Worm (Caenorhabditis elegans) whole organism, midembryonic: ENCODE results near the gene str-71.

Experiments used
- T22C8.4 ChIP-seq: fragments of 200-800 bp; sonication (Bioruptor generic); IDR thresholded peaks from 2 replicates; pipeline ENCODE4 v1.3.6; 2022; ENCODE audit warnings: missing genetic modification characterization, missing compliant biosample characterization
- flt-1 ChIP-seq: fragments of 200-800 bp; sonication (Bioruptor generic); IDR thresholded peaks from 2 replicates; pipeline ENCODE4 v1.3.6; 2022; ENCODE audit warnings: missing genetic modification characterization, missing compliant biosample characterization
- med-1 ChIP-seq: sonication (generic microtip); optimal IDR thresholded peaks from 2 replicates; lab custom pipeline; 2017; ENCODE audit warnings: missing genetic modification characterization, mild to moderate bottlenecking, missing compliant biosample characterization, antibody characterized with exemption, missing genetic modification reagents; ENCODE audit not compliant: insufficient read depth
- ref-1 ChIP-seq: fragments of 200-800 bp; sonication (Bioruptor generic); conservative IDR thresholded peaks from 2 replicates; pipeline ENCODE4 v1.3.6; 2022; ENCODE audit warnings: missing genetic modification reagents, missing genetic modification characterization, missing compliant biosample characterization
- tab-1 ChIP-seq: fragments of 200-800 bp; sonication (Bioruptor generic); IDR thresholded peaks from 2 replicates; pipeline ENCODE4 v1.3.6; 2022; ENCODE audit warnings: missing genetic modification characterization, missing compliant biosample characterization
- ztf-23 ChIP-seq: fragments of 200-800 bp; sonication (Bioruptor generic); IDR thresholded peaks from 2 replicates; pipeline ENCODE4 v1.3.6; 2022; ENCODE audit warnings: missing genetic modification reagents, missing genetic modification characterization, missing compliant biosample characterization

DNA sequence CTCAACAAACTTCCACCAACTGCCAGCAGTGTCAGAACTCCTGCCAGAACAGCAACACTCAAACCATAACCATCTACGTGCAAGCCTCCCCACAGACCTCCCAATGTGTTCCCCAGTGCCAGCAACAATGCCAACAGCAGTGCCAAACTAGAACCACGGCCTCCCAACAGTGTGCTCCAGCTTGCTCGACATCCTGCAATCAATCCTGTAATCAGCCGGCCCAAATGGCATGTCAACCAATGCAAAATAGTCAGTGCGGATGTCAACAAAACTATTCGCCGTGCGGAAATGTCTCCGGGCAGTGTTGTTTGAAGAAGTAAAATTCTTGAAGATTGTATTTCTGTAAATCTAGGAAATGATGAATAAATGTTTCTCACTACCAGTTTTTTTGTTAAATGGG, 7.7 kb upstream of the str-71 start:
- TF ChIP-seq med-1 (GFP tag; lab: Kevin White, UChicago) (no peak), T22C8.4 (GFP tag; lab: Robert Waterston, UW) (no peak), tab-1 (GFP tag; lab: Robert Waterston, UW) (no peak), ztf-23 (no peak), flt-1 (GFP tag; lab: Robert Waterston, UW) (no peak), ref-1 (no peak)
